Fruit fly (Drosophila melanogaster) whole organism, embryonic: ENCODE measurements around the gene CG34309.
A peak's percentile ranks its signal among the peaks of the same experiment; 100 is the strongest.

Source experiments
- BEAF-32 ChIP-seq: fragments of 200-800 bp; sonication (Bioruptor generic); optimal IDR thresholded peaks from 3 replicates; lab custom pipeline; 2017; ENCODE audit warnings: missing biosample characterization, missing genetic modification characterization, mild to moderate bottlenecking, moderate library complexity, missing genetic modification reagents
- CG10366 ChIP-seq: fragments of 200-800 bp; sonication (Bioruptor generic); IDR thresholded peaks from 2 replicates; pipeline ENCODE4 v1.3.6; 2022; ENCODE audit warnings: missing biosample characterization, missing genetic modification characterization
- CG11093 ChIP-seq: fragments of 200-800 bp; sonication (Bioruptor generic); IDR thresholded peaks from 3 replicates; pipeline ENCODE4 v1.3.6; 2022; ENCODE audit warnings: missing biosample characterization, missing genetic modification characterization
- CG13287 ChIP-seq: fragments of 200-800 bp; sonication (Bioruptor generic); IDR thresholded peaks from 2 replicates; pipeline ENCODE4 v1.3.6; 2022; ENCODE audit warnings: missing biosample characterization, missing genetic modification characterization; ENCODE audit not compliant: partially characterized antibody
- CG13424 ChIP-seq: fragments of 200-800 bp; sonication (Bioruptor generic); optimal IDR thresholded peaks from 2 replicates; lab custom pipeline; 2019; ENCODE audit warnings: missing biosample characterization, mild to moderate bottlenecking, missing genetic modification characterization, moderate library complexity
- CG13894 ChIP-seq: fragments of 200-800 bp; sonication (Bioruptor generic); optimal IDR thresholded peaks from 3 replicates; lab custom pipeline; 2018; ENCODE audit warnings: missing biosample characterization, mild to moderate bottlenecking, missing genetic modification characterization, moderate library complexity
- CG14441 ChIP-seq: fragments of 200-800 bp; sonication (Bioruptor generic); IDR thresholded peaks from 2 replicates; pipeline ENCODE4 v1.3.6; 2022; ENCODE audit warnings: missing biosample characterization, missing genetic modification characterization
- CG15514 ChIP-seq: fragments of 200-800 bp; sonication (Bioruptor generic); optimal IDR thresholded peaks from 3 replicates; lab custom pipeline; 2017; ENCODE audit warnings: missing biosample characterization, missing genetic modification characterization, mild to moderate bottlenecking, moderate library complexity, missing genetic modification reagents
- CG16813 ChIP-seq: fragments of 200-800 bp; sonication (Bioruptor generic); IDR thresholded peaks from 3 replicates; pipeline ENCODE4 v1.3.6; 2022; ENCODE audit warnings: missing biosample characterization, missing genetic modification characterization; ENCODE audit not compliant: partially characterized antibody
- CG18262 ChIP-seq: fragments of 200-800 bp; optimal IDR thresholded peaks from 3 replicates; lab custom pipeline; 2019; ENCODE audit warnings: missing biosample characterization, mild to moderate bottlenecking, missing genetic modification characterization, moderate library complexity
- CG2875 ChIP-seq: fragments of 200-800 bp; sonication (Bioruptor generic); optimal IDR thresholded peaks from 2 replicates; lab custom pipeline; 2017; ENCODE audit warnings: missing biosample characterization, mild to moderate bottlenecking, missing genetic modification characterization, missing genetic modification reagents
- CG30020 ChIP-seq: fragments of 200-800 bp; optimal IDR thresholded peaks from 2 replicates; lab custom pipeline; 2019; ENCODE audit warnings: missing biosample characterization, mild to moderate bottlenecking, missing genetic modification characterization, moderate library complexity
- CG3065 ChIP-seq: fragments of 200-800 bp; sonication (Bioruptor generic); optimal IDR thresholded peaks from 2 replicates; lab custom pipeline; 2016; ENCODE audit warnings: missing biosample characterization, missing genetic modification characterization
- CG31224 ChIP-seq: fragments of 200-800 bp; sonication (Bioruptor generic); IDR thresholded peaks from 2 replicates; pipeline ENCODE4 v1.3.6; 2022; ENCODE audit warnings: missing biosample characterization, missing genetic modification characterization
- CG34376 ChIP-seq: fragments of 200-800 bp; sonication (Bioruptor generic); optimal IDR thresholded peaks from 2 replicates; lab custom pipeline; 2018; ENCODE audit warnings: missing biosample characterization, mild to moderate bottlenecking, missing genetic modification characterization
- CG6791 ChIP-seq: fragments of 200-800 bp; sonication (Bioruptor generic); IDR thresholded peaks from 3 replicates; pipeline ENCODE4 v1.3.6; 2022; ENCODE audit warnings: missing biosample characterization, missing genetic modification characterization; ENCODE audit not compliant: partially characterized antibody
- CG7839 ChIP-seq: fragments of 200-800 bp; sonication (Bioruptor generic); optimal IDR thresholded peaks from 3 replicates; lab custom pipeline; 2018; ENCODE audit warnings: missing biosample characterization, mild to moderate bottlenecking, missing genetic modification characterization, moderate library complexity
- CG7987 ChIP-seq: fragments of 200-800 bp; sonication (Bioruptor generic); optimal IDR thresholded peaks from 2 replicates; lab custom pipeline; 2018; ENCODE audit warnings: missing biosample characterization, mild to moderate bottlenecking, missing genetic modification characterization, moderate library complexity
- CG9609 ChIP-seq: fragments of 200-800 bp; sonication (Bioruptor generic); optimal IDR thresholded peaks from 3 replicates; lab custom pipeline; 2016; ENCODE audit warnings: missing biosample characterization, missing genetic modification characterization
- CkIIα-i1 ChIP-seq: fragments of 200-800 bp; sonication (Bioruptor generic); IDR thresholded peaks from 2 replicates; pipeline ENCODE4 v1.3.6; 2022; ENCODE audit warnings: missing biosample characterization, missing genetic modification characterization
- CrebB ChIP-seq: fragments of 200-800 bp; sonication (Bioruptor generic); optimal IDR thresholded peaks from 3 replicates; lab custom pipeline; 2018; ENCODE audit warnings: missing biosample characterization, mild to moderate bottlenecking, missing genetic modification characterization
- Deaf1 ChIP-seq: fragments of 200-800 bp; optimal IDR thresholded peaks from 3 replicates; lab custom pipeline; 2019; ENCODE audit warnings: missing biosample characterization, mild to moderate bottlenecking, missing genetic modification characterization, moderate library complexity
- H2.0 ChIP-seq: fragments of 200-800 bp; sonication (Bioruptor generic); IDR thresholded peaks from 2 replicates; pipeline ENCODE4 v1.3.6; 2022; ENCODE audit warnings: missing biosample characterization, missing genetic modification characterization
- HLH3B ChIP-seq: fragments of 200-800 bp; sonication (Bioruptor generic); IDR thresholded peaks from 2 replicates; pipeline ENCODE4 v1.3.6; 2022; ENCODE audit warnings: missing biosample characterization, missing genetic modification characterization
- HLH4C ChIP-seq: fragments of 200-800 bp; sonication (Bioruptor generic); IDR thresholded peaks from 3 replicates; pipeline ENCODE4 v1.3.6; 2022; ENCODE audit warnings: missing biosample characterization, missing genetic modification characterization; ENCODE audit not compliant: partially characterized antibody
- Myb ChIP-seq: fragments of 200-800 bp; sonication (Bioruptor generic); optimal IDR thresholded peaks from 2 replicates; lab custom pipeline; 2016; ENCODE audit warnings: missing biosample characterization, missing genetic modification characterization
- Oaz ChIP-seq: fragments of 200-800 bp; sonication (Bioruptor generic); IDR thresholded peaks from 2 replicates; pipeline ENCODE4 v1.3.6; 2022; ENCODE audit warnings: missing biosample characterization, missing genetic modification characterization
- Stat92E ChIP-seq, 3 experiments: fragments of >200 bp in 2 of 3; fragments of 200-800 bp in 1 of 3; sonication (Bioruptor generic) in 1 of 3; optimal IDR thresholded peaks; 2 replicates each; lab custom pipeline; 2017 to 2019; ENCODE audit warnings: missing biosample characterization in 3 of 3, missing genetic modification characterization in 3 of 3, mild to moderate bottlenecking in 1 of 3, moderate library complexity in 1 of 3
- Tbp ChIP-seq: fragments of >200 bp; optimal IDR thresholded peaks from 2 replicates; lab custom pipeline; 2018; ENCODE audit warnings: missing biosample characterization, missing genetic modification characterization
- Usf ChIP-seq: fragments of 200-800 bp; sonication (Bioruptor generic); optimal IDR thresholded peaks from 2 replicates; lab custom pipeline; 2017; ENCODE audit warnings: missing genotype, missing biosample characterization, missing genetic modification characterization
- al ChIP-seq: fragments of 200-800 bp; sonication (Bioruptor generic); IDR thresholded peaks from 2 replicates; pipeline ENCODE4 v1.3.6; 2022; ENCODE audit warnings: missing biosample characterization, missing genetic modification characterization
- ash1 ChIP-seq: fragments of 200-800 bp; sonication (Bioruptor generic); optimal IDR thresholded peaks from 2 replicates; lab custom pipeline; 2018; ENCODE audit warnings: missing biosample characterization, mild to moderate bottlenecking, missing genetic modification characterization
- bbx ChIP-seq: fragments of 200-800 bp; sonication (Bioruptor generic); IDR thresholded peaks from 2 replicates; pipeline ENCODE4 v1.3.6; 2022; ENCODE audit warnings: missing biosample characterization, missing genetic modification characterization; ENCODE audit not compliant: partially characterized antibody
- crc ChIP-seq: fragments of 200-800 bp; sonication (Bioruptor generic); optimal IDR thresholded peaks from 2 replicates; lab custom pipeline; 2016; ENCODE audit warnings: missing biosample characterization, missing genetic modification characterization
- exex ChIP-seq: fragments of 200-800 bp; sonication (Bioruptor generic); optimal IDR thresholded peaks from 4 replicates; lab custom pipeline; 2018; ENCODE audit warnings: missing biosample characterization, mild to moderate bottlenecking, missing genetic modification characterization, moderate library complexity
- ham ChIP-seq: fragments of 200-800 bp; sonication (Bioruptor generic); IDR thresholded peaks from 2 replicates; pipeline ENCODE4 v1.3.6; 2022; ENCODE audit warnings: missing biosample characterization, missing genetic modification characterization
- lab ChIP-seq: fragments of 200-800 bp; sonication (Bioruptor generic); optimal IDR thresholded peaks from 3 replicates; lab custom pipeline; 2017; ENCODE audit warnings: missing biosample characterization, missing genetic modification characterization, mild to moderate bottlenecking, moderate library complexity, missing genetic modification reagents
- mirr ChIP-seq: fragments of 200-800 bp; sonication (Bioruptor generic); optimal IDR thresholded peaks from 3 replicates; lab custom pipeline; 2018; ENCODE audit warnings: missing biosample characterization, mild to moderate bottlenecking, missing genetic modification characterization
- nom ChIP-seq: fragments of 200-800 bp; sonication (Bioruptor generic); optimal IDR thresholded peaks from 2 replicates; lab custom pipeline; 2017; ENCODE audit warnings: missing biosample characterization, missing genetic modification characterization, mild to moderate bottlenecking, moderate library complexity, missing genetic modification reagents
- onecut ChIP-seq: fragments of 200-800 bp; sonication (Bioruptor generic); IDR thresholded peaks from 2 replicates; pipeline ENCODE4 v1.3.6; 2022; ENCODE audit warnings: missing biosample characterization, missing genetic modification characterization
- pfk ChIP-seq: fragments of 200-800 bp; sonication (Bioruptor generic); optimal IDR thresholded peaks from 2 replicates; lab custom pipeline; 2018; ENCODE audit warnings: missing biosample characterization, mild to moderate bottlenecking, missing genetic modification characterization, moderate library complexity
- repo ChIP-seq: fragments of 200-800 bp; sonication (Bioruptor generic); optimal IDR thresholded peaks from 2 replicates; lab custom pipeline; 2016; ENCODE audit warnings: missing biosample characterization, missing genetic modification characterization
- sd ChIP-seq: fragments of 200-800 bp; sonication (Bioruptor generic); optimal IDR thresholded peaks from 3 replicates; lab custom pipeline; 2018; ENCODE audit warnings: missing biosample characterization, mild to moderate bottlenecking, missing genetic modification characterization, moderate library complexity
- sens-2 ChIP-seq: fragments of 200-800 bp; sonication (Bioruptor generic); IDR thresholded peaks from 2 replicates; pipeline ENCODE4 v1.3.6; 2022; ENCODE audit warnings: missing biosample characterization, missing genetic modification characterization
- sima ChIP-seq: fragments of 200-800 bp; sonication (Bioruptor generic); optimal IDR thresholded peaks from 2 replicates; lab custom pipeline; 2016; ENCODE audit warnings: missing biosample characterization, missing genetic modification characterization
- slp2 ChIP-seq: fragments of 200-800 bp; sonication (Bioruptor generic); optimal IDR thresholded peaks from 2 replicates; lab custom pipeline; 2016; ENCODE audit warnings: missing biosample characterization, missing genetic modification characterization
- tll ChIP-seq, 2 experiments: fragments of 200-800 bp in 1 of 2; fragments of >200 bp in 1 of 2; sonication (Bioruptor generic) in 1 of 2; optimal IDR thresholded peaks; 2 replicates each; lab custom pipeline; 2017 to 2019; ENCODE audit warnings: missing biosample characterization in 2 of 2, missing genetic modification characterization in 2 of 2, mild to moderate bottlenecking in 1 of 2, moderate library complexity in 1 of 2
- ttk ChIP-seq: fragments of 200-800 bp; sonication (Bioruptor generic); IDR thresholded peaks from 2 replicates; pipeline ENCODE4 v2.1.2; 2022; ENCODE audit warnings: missing biosample characterization, missing genetic modification characterization
- zf30C ChIP-seq: fragments of 200-800 bp; sonication (Bioruptor generic); optimal IDR thresholded peaks from 3 replicates; lab custom pipeline; 2018; ENCODE audit warnings: missing biosample characterization, mild to moderate bottlenecking, missing genetic modification characterization

CG34309 gene

DNA sequence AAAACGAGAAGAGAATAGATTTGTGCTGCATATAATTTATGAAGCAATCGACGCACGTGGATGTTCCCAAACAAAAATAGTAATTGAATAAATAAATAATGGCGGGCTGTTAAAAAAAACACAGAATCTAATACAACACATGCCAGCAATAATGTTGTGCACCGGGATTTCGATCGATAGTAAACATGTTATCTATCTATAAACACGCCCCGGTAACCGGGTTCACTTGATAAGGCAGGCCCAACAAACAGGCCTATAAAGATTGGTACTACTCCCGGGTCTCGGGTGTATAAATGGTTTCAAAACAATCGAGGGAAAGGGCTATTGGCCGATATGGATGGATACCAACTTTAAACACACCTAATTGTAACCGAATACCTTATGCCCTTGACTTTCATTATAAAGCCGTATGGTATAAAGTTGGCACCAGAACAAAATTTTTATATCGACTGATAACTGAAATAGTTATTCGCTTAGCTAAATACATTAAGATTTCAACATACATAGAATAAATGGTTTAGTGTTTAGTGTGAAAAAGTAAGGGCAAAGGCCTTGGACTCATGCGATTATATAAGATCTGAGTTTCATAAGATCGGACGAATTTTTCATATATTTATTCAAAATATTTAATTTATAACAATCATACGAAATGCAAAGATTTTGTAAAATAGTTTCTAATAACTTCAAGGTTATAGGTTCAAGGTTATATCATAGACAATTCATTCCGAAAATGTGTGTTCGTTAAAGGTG, 6.6 kb upstream of the CG34309 start (continued):
- no peak for TF ChIP-seq sens-2 (GFP tag; lab: Robert Waterston, UW)
- no peak for TF ChIP-seq nom
- no peak for TF ChIP-seq Myb (GFP tag; lab: Kevin White, UChicago)
- TF ChIP-seq CG10366 = no peak
- no peak for TF ChIP-seq sima (GFP tag; lab: Kevin White, UChicago)
- TF ChIP-seq tll (GFP tag; optimal IDR thresholded peaks at IDR 0.05; lab: Kevin White, UChicago) = no peak
- TF ChIP-seq CG3065 (GFP tag; lab: Kevin White, UChicago) = no peak
- no peak for TF ChIP-seq CG13287 (GFP tag; lab: Robert Waterston, UW)
- TF ChIP-seq CG13424 (tag; lab: Kevin White, UChicago) = no peak
- peak; percentile 82 for TF ChIP-seq mirr (GFP tag; lab: Kevin White, UChicago)
- no peak for TF ChIP-seq HLH4C (GFP tag; lab: Robert Waterston, UW)
- TF ChIP-seq Oaz (GFP tag; lab: Robert Waterston, UW) = no peak
- no peak for TF ChIP-seq CG7987 (GFP tag; lab: Kevin White, UChicago)
- peak; percentile 65 for TF ChIP-seq exex
- TF ChIP-seq CG14441 = no peak
- no peak for TF ChIP-seq Tbp (GFP tag; lab: Kevin White, UChicago)
- TF ChIP-seq Stat92E (GFP tag; optimal IDR thresholded peaks at IDR 0.05; lab: Kevin White, UChicago) = no peak
- no peak for TF ChIP-seq BEAF-32 (GFP tag; lab: Kevin White, UChicago)
- no peak for TF ChIP-seq CrebB (tag; lab: Kevin White, UChicago)
- peak; percentile 8 for TF ChIP-seq sd (tag; lab: Kevin White, UChicago)
- no peak for TF ChIP-seq repo (GFP tag; lab: Kevin White, UChicago)
- TF ChIP-seq CG18262 (tag; lab: Kevin White, UChicago) = no peak
- no peak for TF ChIP-seq CG11093 (GFP tag; lab: Robert Waterston, UW)
- no peak for TF ChIP-seq CG2875 (GFP tag; lab: Kevin White, UChicago)
- no peak for TF ChIP-seq Usf (GFP tag; lab: Kevin White, UChicago)
- no peak for TF ChIP-seq CkIIα-i1
- TF ChIP-seq CG9609 = no peak
- no peak for TF ChIP-seq HLH3B (GFP tag; lab: Robert Waterston, UW)
- TF ChIP-seq pfk (GFP tag; lab: Kevin White, UChicago) = no peak
- TF ChIP-seq bbx = no peak
- TF ChIP-seq CG31224 (GFP tag; lab: Robert Waterston, UW) = no peak
- TF ChIP-seq CG34376 = peak; percentile 41
- no peak for TF ChIP-seq CG6791 (GFP tag; lab: Robert Waterston, UW)
- no peak for TF ChIP-seq CG15514
- peak; percentile 19 for TF ChIP-seq lab
- TF ChIP-seq ash1 (GFP tag; lab: Kevin White, UChicago) = no peak
- TF ChIP-seq ham (GFP tag; lab: Robert Waterston, UW) = no peak
- no peak for TF ChIP-seq Deaf1
- no peak for TF ChIP-seq crc (GFP tag; lab: Kevin White, UChicago)
- no peak for TF ChIP-seq CG30020
- TF ChIP-seq zf30C (GFP tag; lab: Kevin White, UChicago) = no peak
- TF ChIP-seq H2.0 = no peak
- no peak for TF ChIP-seq al (GFP tag; lab: Robert Waterston, UW)
- TF ChIP-seq slp2 (GFP tag; lab: Kevin White, UChicago) = no peak
- no peak for TF ChIP-seq CG16813
- peak; percentile 50 for TF ChIP-seq onecut (GFP tag; lab: Robert Waterston, UW)
- TF ChIP-seq ttk = no peak
- no peak for TF ChIP-seq CG7839 (tag; lab: Kevin White, UChicago)
- peak; percentile 34 for TF ChIP-seq CG13894 (tag; lab: Kevin White, UChicago)
